Fruit fly (Drosophila melanogaster): Measurements from ENCODE around the gene CG14984.

DNA sequence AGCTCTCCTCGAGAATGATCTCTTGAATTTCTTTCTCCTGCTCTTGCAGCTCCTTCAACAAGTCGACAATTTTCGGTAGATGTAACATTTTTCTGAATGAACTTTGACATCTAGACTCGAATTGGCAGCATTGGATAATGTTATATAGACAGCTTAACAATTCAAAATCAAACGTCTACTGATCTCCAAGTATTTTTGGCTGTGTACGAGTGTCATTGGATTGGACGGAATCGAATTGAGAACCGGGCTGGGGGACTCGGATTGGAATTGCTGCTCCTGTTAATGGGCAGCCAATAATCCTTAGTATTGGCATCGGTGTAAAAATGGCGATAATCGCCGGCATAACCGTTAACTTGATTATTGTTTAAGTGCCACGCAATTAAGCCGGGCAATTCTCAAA is 3.1 kb downstream of the CG14984 start, which contains the start of gene CG14983:
- TF ChIP-seq h (optimal IDR thresholded peaks at IDR 0.05) (no peak), Sin3A (optimal IDR thresholded peaks at IDR 0.05) (no peak)

Measured in Kc167 (cell line).